Worm (Caenorhabditis elegans) whole organism, L3 larva: Measurements from ENCODE around the gene gtf-2H3.

ENCODE experiments used
- R02D3.7 ChIP-seq: fragments of 150-350 bp; optimal IDR thresholded peaks from 2 replicates; lab custom pipeline; 2014; ENCODE audit warnings: missing biosample characterization, missing genetic modification characterization
- ama-1 ChIP-seq: fragments of 150-350 bp; optimal IDR thresholded peaks from 2 replicates; lab custom pipeline; 2018
- ceh-16 ChIP-seq: sonication (generic microtip); optimal IDR thresholded peaks from 2 replicates; lab custom pipeline; 2017; ENCODE audit warnings: missing biosample characterization, missing genetic modification characterization
- ceh-28 ChIP-seq: fragments of 150-350 bp; optimal IDR thresholded peaks from 2 replicates; lab custom pipeline; 2014; ENCODE audit warnings: missing biosample characterization, missing genetic modification reagents, missing genetic modification characterization
- daf-12 ChIP-seq: fragments of 150-350 bp; optimal IDR thresholded peaks from 2 replicates; lab custom pipeline; 2014; ENCODE audit warnings: missing biosample characterization, missing genetic modification reagents, missing genetic modification characterization
- egl-27 ChIP-seq: sonication (generic microtip); optimal IDR thresholded peaks from 4 replicates; lab custom pipeline; 2017; ENCODE audit warnings: missing biosample characterization, missing genetic modification reagents, missing genetic modification characterization
- egl-5 ChIP-seq: fragments of 150-350 bp; optimal IDR thresholded peaks from 2 replicates; lab custom pipeline; 2017; ENCODE audit warnings: missing biosample characterization, missing genetic modification reagents, missing genetic modification characterization, inconsistent platforms
- elt-1 ChIP-seq: fragments of 150-350 bp; optimal IDR thresholded peaks from 2 replicates; lab custom pipeline; 2014; ENCODE audit warnings: missing biosample characterization, missing genetic modification characterization
- elt-2 ChIP-seq: sonication (generic microtip); optimal IDR thresholded peaks from 2 replicates; lab custom pipeline; 2016; ENCODE audit warnings: missing genetic modification reagents, mild to moderate bottlenecking, missing genetic modification characterization, missing compliant biosample characterization
- elt-3 ChIP-seq, 3 experiments: fragments of 150-350 bp in 1 of 3; sonication (generic microtip) in 2 of 3; optimal IDR thresholded peaks; 2 replicates in 2 of 3; 4 replicates in 1 of 3; lab custom pipeline; 2014 to 2017; ENCODE audit warnings: missing biosample characterization in 3 of 3, missing genetic modification characterization in 3 of 3
- eor-1 ChIP-seq, 2 experiments: fragments of 150-350 bp; optimal IDR thresholded peaks; 2 replicates each; lab custom pipeline; 2014 to 2018; ENCODE audit warnings: missing biosample characterization in 2 of 2, missing genetic modification characterization in 2 of 2
- fkh-10 ChIP-seq: sonication (generic microtip); optimal IDR thresholded peaks from 2 replicates; lab custom pipeline; 2017; ENCODE audit warnings: missing biosample characterization, missing genetic modification reagents, missing genetic modification characterization
- fkh-2 ChIP-seq: fragments of 150-350 bp; optimal IDR thresholded peaks from 2 replicates; lab custom pipeline; 2014; ENCODE audit warnings: missing biosample characterization, missing genetic modification reagents, missing genetic modification characterization
- fos-1 ChIP-seq: fragments of 150-350 bp; optimal IDR thresholded peaks from 2 replicates; lab custom pipeline; 2014; ENCODE audit warnings: missing biosample characterization, missing genetic modification characterization
- hmg-11 ChIP-seq: sonication (generic microtip); optimal IDR thresholded peaks from 2 replicates; lab custom pipeline; 2016; ENCODE audit warnings: missing genetic modification characterization, missing compliant biosample characterization
- jun-1 ChIP-seq: fragments of 150-350 bp; optimal IDR thresholded peaks from 2 replicates; lab custom pipeline; 2014; ENCODE audit warnings: missing biosample characterization, missing genetic modification reagents, missing genetic modification characterization
- lin-15B ChIP-seq: fragments of 150-350 bp; optimal IDR thresholded peaks from 2 replicates; lab custom pipeline; 2014; ENCODE audit warnings: missing biosample characterization, missing genetic modification characterization
- lin-39 ChIP-seq: fragments of 150-350 bp; optimal IDR thresholded peaks from 2 replicates; lab custom pipeline; 2018; ENCODE audit warnings: missing biosample characterization, missing genetic modification reagents, missing genetic modification characterization
- mdl-1 ChIP-seq: fragments of 150-350 bp; optimal IDR thresholded peaks from 2 replicates; lab custom pipeline; 2014; ENCODE audit warnings: missing biosample characterization, missing genetic modification characterization
- nfya-1 ChIP-seq: sonication (generic microtip); optimal IDR thresholded peaks from 2 replicates; lab custom pipeline; 2017; ENCODE audit warnings: missing genetic modification characterization, mild to moderate bottlenecking, missing compliant biosample characterization, antibody characterized with exemption, moderate library complexity; ENCODE audit not compliant: insufficient read depth
- nhr-11 ChIP-seq: fragments of 150-350 bp; optimal IDR thresholded peaks from 2 replicates; lab custom pipeline; 2014; ENCODE audit warnings: missing biosample characterization, missing genetic modification characterization
- nhr-12 ChIP-seq: fragments of 150-350 bp; optimal IDR thresholded peaks from 2 replicates; lab custom pipeline; 2014; ENCODE audit warnings: missing biosample characterization, missing genetic modification characterization
- nhr-23 ChIP-seq: fragments of 150-350 bp; optimal IDR thresholded peaks from 2 replicates; lab custom pipeline; 2014; ENCODE audit warnings: missing biosample characterization, missing genetic modification reagents, missing genetic modification characterization
- nhr-237 ChIP-seq: fragments of 150-350 bp; optimal IDR thresholded peaks from 2 replicates; lab custom pipeline; 2014; ENCODE audit warnings: missing biosample characterization, missing genetic modification characterization
- nhr-25 ChIP-seq: sonication (generic microtip); optimal IDR thresholded peaks from 2 replicates; lab custom pipeline; 2017; ENCODE audit warnings: missing biosample characterization, missing genetic modification characterization
- nhr-28 ChIP-seq: fragments of 150-350 bp; optimal IDR thresholded peaks from 2 replicates; lab custom pipeline; 2014; ENCODE audit warnings: missing biosample characterization, missing genetic modification characterization
- nhr-77 ChIP-seq: fragments of 150-350 bp; optimal IDR thresholded peaks from 2 replicates; lab custom pipeline; 2014; ENCODE audit warnings: missing biosample characterization, missing genetic modification characterization
- sea-2 ChIP-seq: fragments of 150-350 bp; sonication (generic microtip); optimal IDR thresholded peaks from 4 replicates; lab custom pipeline; 2014; ENCODE audit warnings: missing biosample characterization, missing genetic modification reagents, missing genetic modification characterization
- skn-1 ChIP-seq: fragments of 150-350 bp; optimal IDR thresholded peaks from 2 replicates; lab custom pipeline; 2014; ENCODE audit warnings: missing biosample characterization, missing genetic modification characterization
- snpc-4 ChIP-seq: fragments of 150-350 bp; optimal IDR thresholded peaks from 2 replicates; lab custom pipeline; 2014; ENCODE audit warnings: missing biosample characterization, missing genetic modification characterization
- tbx-2 ChIP-seq: sonication (generic microtip); optimal IDR thresholded peaks from 2 replicates; lab custom pipeline; 2016; ENCODE audit warnings: mild to moderate bottlenecking, missing genetic modification characterization, missing compliant biosample characterization
- unc-62 ChIP-seq: fragments of 150-350 bp; sonication (generic microtip); optimal IDR thresholded peaks from 4 replicates; lab custom pipeline; 2014; ENCODE audit warnings: missing biosample characterization, missing genetic modification reagents, missing genetic modification characterization
- zag-1 ChIP-seq: fragments of 150-350 bp; optimal IDR thresholded peaks from 2 replicates; lab custom pipeline; 2014; ENCODE audit warnings: missing biosample characterization, missing genetic modification characterization
- ztf-11 ChIP-seq: fragments of 150-350 bp; optimal IDR thresholded peaks from 2 replicates; lab custom pipeline; 2014; ENCODE audit warnings: missing biosample characterization, missing genetic modification characterization

Gene gtf-2H3

DNA sequence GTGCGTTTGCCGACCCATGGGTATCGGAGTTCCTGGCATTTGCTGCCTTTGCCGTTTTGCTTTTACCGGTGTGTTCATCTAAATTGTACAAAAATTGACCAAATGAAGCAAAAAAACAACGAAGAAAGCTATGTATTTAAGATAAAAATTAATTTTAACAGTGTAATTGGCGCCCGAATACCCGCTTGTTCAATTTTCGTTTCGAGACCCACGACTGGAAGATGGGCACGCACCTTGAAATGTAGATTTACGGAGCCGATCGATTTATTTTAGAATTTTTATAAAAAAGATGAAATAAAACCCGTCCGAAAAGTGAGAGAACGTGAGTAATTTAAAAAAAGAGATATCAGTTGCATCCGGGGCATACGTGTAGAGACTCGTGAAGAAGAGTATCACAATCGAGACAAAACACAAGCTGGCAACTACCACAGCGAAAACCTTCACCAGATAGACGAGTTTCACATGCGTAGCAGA lies 31.4 kb downstream of the gtf-2H3 start, which contains the start of gene hal-2:
TSS of gene hal-2 (minus strand) at position 424 of the 474 bp plus-strand sequence.
- TF ChIP-seq ztf-11 (tag; lab: Kevin White, UChicago) (no peak), elt-1 (tag; lab: Kevin White, UChicago) (no peak), egl-27 (tag; lab: Kevin White, UChicago) (no peak), ama-1 (lab: Kevin White, UChicago) (no peak), fkh-10 (GFP tag; lab: Kevin White, UChicago) (no peak), nhr-77 (no peak), nhr-12 (tag; lab: Kevin White, UChicago) (no peak), eor-1 (tag; optimal IDR thresholded peaks at IDR 0.05; lab: Kevin White, UChicago) (no peak), nhr-11 (tag; lab: Kevin White, UChicago) (no peak), nhr-25 (tag; lab: Kevin White, UChicago) (no peak), tbx-2 (tag; lab: Kevin White, UChicago) (no peak), fkh-2 (tag; lab: Kevin White, UChicago) (no peak), hmg-11 (tag; lab: Kevin White, UChicago) (no peak), daf-12 (tag; lab: Kevin White, UChicago) (no peak), ceh-28 (no peak), unc-62 (GFP tag; lab: Kevin White, UChicago) (no peak), sea-2 (GFP tag; lab: Kevin White, UChicago) (no peak), nhr-28 (tag; lab: Kevin White, UChicago) (no peak), skn-1 (tag; lab: Kevin White, UChicago) (no peak)

DNA sequence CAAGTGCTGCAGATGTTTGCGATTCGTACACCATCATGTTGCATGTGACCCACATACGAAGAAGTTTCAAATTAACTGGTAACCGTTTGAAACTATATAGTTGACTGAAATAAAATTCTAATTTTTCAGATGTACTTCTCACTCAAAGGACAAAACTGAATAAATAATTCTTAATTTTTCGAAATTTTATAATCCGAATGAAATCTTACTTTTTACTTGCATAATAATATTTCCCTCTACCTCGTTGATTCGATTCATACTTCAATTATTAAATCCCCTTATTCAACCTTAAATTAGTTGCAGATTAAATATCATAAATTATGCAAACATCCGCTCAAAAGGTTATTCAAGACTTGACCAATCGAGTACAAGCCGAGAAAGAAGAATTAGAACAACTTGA lies 34.0 kb downstream of the gtf-2H3 start, which contains the start of gene T16H12.2:
TSS of gene T16H12.2 (plus strand) at position 301 of the 400 bp plus-strand sequence.
- TF ChIP-seq fkh-10 (GFP tag; lab: Kevin White, UChicago) (no peak), fos-1 (tag; lab: Kevin White, UChicago) (no peak), ama-1 (lab: Kevin White, UChicago) (no peak), nfya-1 (no peak), jun-1 (tag; lab: Kevin White, UChicago) (no peak), mdl-1 (tag; lab: Kevin White, UChicago) (no peak), fkh-2 (tag; lab: Kevin White, UChicago) (no peak), nhr-25 (tag; lab: Kevin White, UChicago) (no peak)
- TF ChIP-seq, all 47 proteins: peak for 0

DNA sequence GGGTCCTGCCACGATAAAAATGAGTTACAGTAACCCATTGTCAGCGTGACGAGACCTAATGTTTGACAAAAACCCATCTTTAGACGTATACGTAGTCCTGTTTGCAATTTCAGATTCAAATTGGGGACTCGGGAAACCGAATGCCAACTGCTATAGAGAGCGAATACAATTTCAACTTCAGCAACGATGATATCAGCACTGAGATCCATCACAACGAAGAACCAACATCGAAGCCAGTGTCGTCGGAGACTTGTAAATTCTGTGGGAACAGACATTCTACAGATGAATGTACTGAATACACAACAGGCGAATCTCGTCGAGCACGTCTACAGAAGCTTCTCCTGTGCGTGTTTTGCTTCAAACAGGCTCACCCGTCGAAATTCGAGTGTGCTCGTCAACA lies 34.4 kb downstream of the gtf-2H3 start:
- TF ChIP-seq lin-15B (tag; lab: Kevin White, UChicago) (no peak), zag-1 (tag; lab: Kevin White, UChicago) (no peak), fkh-2 (tag; lab: Kevin White, UChicago) (no peak), nhr-23 (tag; lab: Kevin White, UChicago) (no peak), eor-1 (tag; optimal IDR thresholded peaks at IDR 0.05; lab: Kevin White, UChicago) (no peak), elt-1 (tag; lab: Kevin White, UChicago) (no peak), unc-62 (GFP tag; lab: Kevin White, UChicago) (no peak), lin-39 (no peak), ceh-16 (tag; lab: Kevin White, UChicago) (no peak), nhr-77 (no peak), jun-1 (tag; lab: Kevin White, UChicago) (no peak)

DNA sequence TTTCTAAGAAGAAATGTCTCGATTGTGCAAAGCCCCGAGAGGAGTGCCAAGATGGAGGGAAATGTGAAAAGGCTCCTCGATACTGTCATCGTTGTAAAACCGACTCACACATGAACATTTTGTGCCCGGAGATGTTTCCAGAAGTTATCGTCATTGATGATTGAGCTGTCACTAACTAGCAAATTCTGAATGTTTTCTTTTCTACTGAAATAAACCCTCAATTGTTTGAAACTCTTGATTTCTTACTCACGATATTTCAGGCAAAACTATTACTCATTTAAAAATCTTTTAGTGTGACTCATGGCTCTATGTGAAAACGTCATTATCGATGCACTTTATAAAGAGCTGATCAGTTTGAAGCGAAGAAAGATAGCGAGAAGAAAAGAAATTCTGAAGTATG lies 34.8 kb downstream of the gtf-2H3 start, which contains the start of gene T16H12.13:
TSS of gene T16H12.13 (plus strand) at position 301 of the 400 bp plus-strand sequence.
- TF ChIP-seq lin-39 (no peak), nhr-237 (tag; lab: Kevin White, UChicago) (no peak), nfya-1 (no peak), ztf-11 (tag; lab: Kevin White, UChicago) (no peak), ama-1 (lab: Kevin White, UChicago) (no peak), elt-3 (tag; optimal IDR thresholded peaks at IDR 0.05; lab: Kevin White, UChicago) (no peak), eor-1 (tag; optimal IDR thresholded peaks at IDR 0.05; lab: Kevin White, UChicago) (no peak), nhr-28 (tag; lab: Kevin White, UChicago) (no peak), nhr-25 (tag; lab: Kevin White, UChicago) (no peak), egl-5 (tag; lab: Kevin White, UChicago) (no peak)

DNA sequence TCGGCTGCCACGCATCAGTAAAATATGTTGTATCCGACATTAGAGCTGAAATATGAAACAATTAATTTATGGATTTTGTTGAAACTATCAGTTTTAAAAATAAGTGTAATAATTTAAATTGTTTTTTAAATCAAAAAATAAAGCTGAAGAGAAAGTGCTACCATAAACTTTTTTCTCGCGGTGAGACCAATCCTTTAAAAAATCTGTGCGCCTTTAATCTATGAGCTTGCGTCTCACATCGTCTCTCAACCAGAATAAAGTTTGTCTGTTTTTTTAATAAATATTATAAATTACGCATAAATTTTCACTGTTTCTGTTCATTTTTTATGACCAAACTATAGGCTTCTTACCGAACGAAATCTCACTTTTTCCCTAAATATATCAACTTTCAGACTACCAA lies 36.7 kb downstream of the gtf-2H3 start, which contains the start of gene T16H12.3:
TSS of gene T16H12.3 (minus strand) at position 51 of the 400 bp plus-strand sequence.
- TF ChIP-seq snpc-4 (tag; lab: Kevin White, UChicago) (no peak), fos-1 (tag; lab: Kevin White, UChicago) (no peak), R02D3.7 (tag; lab: Kevin White, UChicago) (no peak), elt-2 (tag; lab: Kevin White, UChicago) (no peak), ama-1 (lab: Kevin White, UChicago) (no peak), nhr-28 (tag; lab: Kevin White, UChicago) (no peak)
